Worm (Caenorhabditis elegans): ENCODE results near the gene ZC204.13.

- TF ChIP-seq nhr-237 (tag; optimal IDR thresholded peaks at IDR 0.05), result no peak
- TF ChIP-seq ztf-11 (tag; optimal IDR thresholded peaks at IDR 0.05), result no peak
- TF ChIP-seq lsy-2 (tag; optimal IDR thresholded peaks at IDR 0.05), result no peak
- TF ChIP-seq ces-1 (GFP tag; optimal IDR thresholded peaks at IDR 0.05), result no peak
- TF ChIP-seq nhr-12 (tag; optimal IDR thresholded peaks at IDR 0.05), result no peak
- no peak for TF ChIP-seq zip-8 (tag; optimal IDR thresholded peaks at IDR 0.05)
- no peak for TF ChIP-seq unc-39 (tag; optimal IDR thresholded peaks at IDR 0.05)
- TF ChIP-seq lin-13 (tag; optimal IDR thresholded peaks at IDR 0.05), result no peak
- no peak for TF ChIP-seq nhr-76 (tag; optimal IDR thresholded peaks at IDR 0.05)
Measured at ce11 chrII:1662881-1663280, 2.1 kb upstream of the ZC204.13 start, which contains the start of gene ZC204.14.

All from whole organism, mixed stage, embryonic.